Worm (Caenorhabditis elegans) whole organism, young adult: ENCODE measurements around the gene F58B4.5.

Experiments used
- F23B12.7 ChIP-seq: sonication (generic microtip); optimal IDR thresholded peaks from 2 replicates; lab custom pipeline; 2017; ENCODE audit warnings: missing genetic modification characterization, mild to moderate bottlenecking, missing compliant biosample characterization, antibody characterized with exemption, moderate library complexity; ENCODE audit not compliant: insufficient read depth
- F37B4.10 ChIP-seq: fragments of 200-800 bp; sonication (Bioruptor generic); IDR thresholded peaks from 2 replicates; pipeline ENCODE4 v1.3.6; 2022; ENCODE audit warnings: missing genetic modification characterization, missing compliant biosample characterization
- pbrm-1 ChIP-seq: fragments of 200-800 bp; sonication (Bioruptor generic); IDR thresholded peaks from 2 replicates; pipeline ENCODE4 v1.3.6; 2022; ENCODE audit warnings: missing genetic modification reagents, missing genetic modification characterization, missing compliant biosample characterization
- sea-2 ChIP-seq: fragments of 200-800 bp; sonication (Bioruptor generic); IDR thresholded peaks from 2 replicates; pipeline ENCODE4 v1.3.6; 2022; ENCODE audit warnings: missing genetic modification characterization, missing compliant biosample characterization
- zim-3 ChIP-seq: sonication (generic microtip); optimal IDR thresholded peaks from 2 replicates; lab custom pipeline; 2017; ENCODE audit warnings: mild to moderate bottlenecking, missing genetic modification characterization, moderate library complexity, missing compliant biosample characterization

DNA sequence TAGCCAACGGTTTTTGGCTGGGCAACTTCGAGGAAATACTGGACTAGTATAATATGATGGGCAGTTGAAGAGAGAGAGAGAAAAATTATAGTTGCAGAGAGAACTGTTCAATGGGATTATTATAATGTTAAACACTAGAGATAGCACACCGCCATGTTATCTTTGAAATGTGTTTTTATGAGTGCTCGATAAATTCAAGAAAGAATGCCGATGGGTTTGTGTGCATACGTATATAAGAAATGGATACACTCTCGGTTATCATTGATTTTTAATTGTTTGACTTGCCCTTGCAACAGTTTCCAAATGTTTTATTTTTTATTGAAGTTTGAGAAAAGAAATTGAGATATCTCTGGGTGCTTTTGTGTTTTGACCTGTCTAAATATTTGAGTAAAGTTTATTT lies 4.2 kb downstream of the F58B4.5 start, which contains the start of gene F17C11.12:
- no peak for TF ChIP-seq pbrm-1 (GFP tag; lab: Robert Waterston, UW)
- TF ChIP-seq F23B12.7 (tag; lab: Kevin White, UChicago), result no peak
- TF ChIP-seq sea-2 (GFP tag; lab: Robert Waterston, UW), result no peak
- no peak for TF ChIP-seq F37B4.10
- no peak for TF ChIP-seq zim-3 (tag; lab: Kevin White, UChicago)
